Fruit fly (Drosophila melanogaster): ENCODE results near the gene CG5274.
A peak's percentile ranks its signal among the peaks of the same experiment; 100 is the strongest.

CG5274 gene

dm6 chr3L:20471499-20472313 lies 44.2 kb upstream of the CG5274 start (continued):
- TF ChIP-seq HLH3B (GFP tag; IDR thresholded peaks at IDR 0.05) (peak; percentile 6; the same call in 1 of the 2 replicates), CG10209 (GFP tag; optimal IDR thresholded peaks at IDR 0.05) (peak; percentile 76), CG3163 (GFP tag; optimal IDR thresholded peaks at IDR 0.05) (peak; percentile 43), gfzf (GFP tag; optimal IDR thresholded peaks at IDR 0.05) (no peak), CG13424 (tag; optimal IDR thresholded peaks at IDR 0.05) (peak; percentile 58), CG31388 (GFP tag; optimal IDR thresholded peaks at IDR 0.05) (no peak), Tbp (GFP tag; optimal IDR thresholded peaks at IDR 0.05) (no peak), Pdp1 (GFP tag; optimal IDR thresholded peaks at IDR 0.05) (peak; percentile 20 to 61), Lim3 (GFP tag; IDR thresholded peaks at IDR 0.05) (no peak), CG4360 (GFP tag; IDR thresholded peaks at IDR 0.05) (peak; percentile 21; the same call in 1 of the 2 replicates), CG17829 (tag; optimal IDR thresholded peaks at IDR 0.05) (no peak), kni (GFP tag; optimal IDR thresholded peaks at IDR 0.05) (peak; percentile 64), Med (GFP tag) (peak; percentile 96), dmrt11E (tag; optimal IDR thresholded peaks at IDR 0.05) (peak; percentile 70), Hsf (GFP tag; optimal IDR thresholded peaks at IDR 0.05) (peak; percentile 49), Elba2 (GFP tag; optimal IDR thresholded peaks at IDR 0.05) (no peak), ems (GFP tag; optimal IDR thresholded peaks at IDR 0.05) (peak; percentile 60), pita (GFP tag; optimal IDR thresholded peaks at IDR 0.05) (no peak), D19A (tag; optimal IDR thresholded peaks at IDR 0.05) (peak; percentile 97), gsb-n (tag; optimal IDR thresholded peaks at IDR 0.05) (peak; percentile 34), br (optimal IDR thresholded peaks at IDR 0.05) (no peak), cwo (GFP tag; optimal IDR thresholded peaks at IDR 0.05) (no peak), Usf (GFP tag; optimal IDR thresholded peaks at IDR 0.05) (no peak), CG12236 (GFP tag; optimal IDR thresholded peaks at IDR 0.05) (peak; percentile 72), Gsc (GFP tag; IDR thresholded peaks at IDR 0.05) (no peak), al (GFP tag; IDR thresholded peaks at IDR 0.05) (no peak), usp (GFP tag; optimal IDR thresholded peaks at IDR 0.05) (no peak), HLH54F (GFP tag; optimal IDR thresholded peaks at IDR 0.05) (peak; percentile 34), CG1233 (GFP tag; optimal IDR thresholded peaks at IDR 0.05) (peak; percentile 69), CG10147 (GFP tag; optimal IDR thresholded peaks at IDR 0.05) (no peak), mam (GFP tag; optimal IDR thresholded peaks at IDR 0.05) (peak; percentile 27), Hmx (GFP tag; optimal IDR thresholded peaks at IDR 0.05) (no peak), Fer1 (GFP tag; optimal IDR thresholded peaks at IDR 0.05) (no peak), CG30403 (GFP tag; optimal IDR thresholded peaks at IDR 0.05) (peak; percentile 9), CG10462 (GFP tag; optimal IDR thresholded peaks at IDR 0.05) (peak; percentile 41), Six4 (GFP tag; optimal IDR thresholded peaks at IDR 0.05) (no peak), BtbVII (GFP tag; optimal IDR thresholded peaks at IDR 0.05) (no peak), CG8388 (GFP tag; optimal IDR thresholded peaks at IDR 0.05) (no peak), dm (GFP tag; optimal IDR thresholded peaks at IDR 0.05) (peak; percentile 25), CG6654 (GFP tag; optimal IDR thresholded peaks at IDR 0.05) (no peak), CG17359 (tag; optimal IDR thresholded peaks at IDR 0.05) (peak; percentile 59), CG12659 (GFP tag; optimal IDR thresholded peaks at IDR 0.05) (peak; percentile 25), CG31365 (tag; optimal IDR thresholded peaks at IDR 0.05) (peak; percentile 71)

Data from whole organism, embryonic.